Fruit fly (Drosophila melanogaster) whole organism, prepupa: ENCODE results near the gene P5CDh2.

Source experiments
- CG3032 ChIP-seq: fragments of 200-800 bp; optimal IDR thresholded peaks from 2 replicates; lab custom pipeline; 2019; ENCODE audit warnings: missing biosample characterization, mild to moderate bottlenecking, missing genetic modification characterization, moderate library complexity
- Ets96B ChIP-seq: fragments of 200-800 bp; optimal IDR thresholded peaks from 2 replicates; lab custom pipeline; 2019; ENCODE audit warnings: missing biosample characterization, mild to moderate bottlenecking, missing genetic modification characterization, moderate library complexity
- Hr4 ChIP-seq: fragments of 200-800 bp; sonication (Bioruptor generic); optimal IDR thresholded peaks from 3 replicates; lab custom pipeline; 2016; ENCODE audit warnings: missing biosample characterization, missing genetic modification characterization
- Met ChIP-seq: fragments of 200-800 bp; sonication (Bioruptor generic); optimal IDR thresholded peaks from 3 replicates; lab custom pipeline; 2016; ENCODE audit warnings: missing biosample characterization, missing genetic modification characterization
- Sox102F ChIP-seq: fragments of 200-800 bp; sonication (Bioruptor generic); optimal IDR thresholded peaks from 2 replicates; lab custom pipeline; 2016; ENCODE audit warnings: missing biosample characterization, mild to moderate bottlenecking, missing genetic modification characterization
- spab ChIP-seq: fragments of 200-800 bp; sonication (Bioruptor generic); optimal IDR thresholded peaks from 2 replicates; lab custom pipeline; 2017; ENCODE audit warnings: missing biosample characterization, mild to moderate bottlenecking, missing genetic modification characterization, missing genetic modification reagents

DNA sequence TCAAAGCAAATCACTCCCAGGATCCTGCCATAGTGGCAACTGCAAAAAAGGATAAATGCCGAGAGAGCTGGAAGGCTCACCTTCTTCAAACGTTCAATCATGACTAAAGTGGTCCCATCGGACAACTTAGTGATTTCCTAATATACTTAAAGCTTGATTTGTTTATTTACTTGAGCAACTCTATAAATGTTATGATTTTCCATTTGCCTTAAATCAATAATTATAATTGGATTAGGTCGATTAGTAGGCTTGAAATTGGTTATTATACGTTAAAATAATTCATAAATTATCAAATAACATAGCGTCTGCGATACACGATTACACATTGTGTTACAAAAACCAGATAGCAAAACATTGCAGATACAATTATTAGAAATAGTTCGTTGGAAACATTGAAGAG is 32.6 kb upstream of the P5CDh2 start, which contains the start of gene Gr93c:
- TF ChIP-seq Ets96B (no peak), CG3032 (tag; lab: Kevin White, UChicago) (no peak), spab (GFP tag; lab: Kevin White, UChicago) (no peak), Sox102F (GFP tag; lab: Kevin White, UChicago) (no peak), Met (GFP tag; lab: Kevin White, UChicago) (no peak), Hr4 (no peak)
